Worm (Caenorhabditis elegans) whole organism, L4 larva: ENCODE data around the gene slc-25A10.
A peak's percentile ranks its signal among the peaks of the same experiment; 100 is the strongest.

Source experiments
- D1046.2 ChIP-seq: fragments of 200-800 bp; sonication (Bioruptor generic); IDR thresholded peaks from 2 replicates; pipeline ENCODE4 v1.3.6; 2022; ENCODE audit warnings: missing genetic modification characterization, missing compliant biosample characterization
- F10B5.3 ChIP-seq: sonication (generic microtip); optimal IDR thresholded peaks from 2 replicates; lab custom pipeline; 2016; ENCODE audit warnings: mild to moderate bottlenecking, missing genetic modification characterization, missing compliant biosample characterization
- F26F4.8 ChIP-seq: fragments of 200-800 bp; sonication (Bioruptor generic); conservative IDR thresholded peaks from 2 replicates; pipeline ENCODE4 v1.3.6; 2022; ENCODE audit warnings: missing genetic modification characterization, missing compliant biosample characterization
- F37D6.2 ChIP-seq: sonication (generic microtip); optimal IDR thresholded peaks from 2 replicates; lab custom pipeline; 2016; ENCODE audit warnings: mild to moderate bottlenecking, missing genetic modification characterization, missing compliant biosample characterization
- F44E2.7 ChIP-seq: fragments of 200-800 bp; sonication (Bioruptor generic); IDR thresholded peaks from 2 replicates; pipeline ENCODE4 v2.1.2; 2022; ENCODE audit warnings: missing genetic modification characterization, missing compliant biosample characterization
- F49E8.2 ChIP-seq: sonication (generic microtip); optimal IDR thresholded peaks from 2 replicates; lab custom pipeline; 2016; ENCODE audit warnings: missing compliant biosample characterization, mild to moderate bottlenecking, missing genetic modification characterization, borderline replicate concordance
- R02D3.7 ChIP-seq: fragments of 150-350 bp; sonication (generic microtip); optimal IDR thresholded peaks from 3 replicates; lab custom pipeline; 2014; ENCODE audit warnings: missing biosample characterization, missing genetic modification characterization
- Y105C5A.15 ChIP-seq: fragments of 200-800 bp; sonication (Bioruptor generic); IDR thresholded peaks from 2 replicates; pipeline ENCODE4 v1.3.6; 2022; ENCODE audit warnings: missing genetic modification characterization, missing compliant biosample characterization
- aha-1 ChIP-seq: fragments of 150-350 bp; peaks from one replicate; lab custom pipeline; 2014; ENCODE audit warnings: missing biosample characterization, missing genetic modification characterization
- ama-1 ChIP-seq: fragments of 150-350 bp; optimal IDR thresholded peaks from 2 replicates; lab custom pipeline; 2014; ENCODE audit warnings: inconsistent platforms, mixed read lengths
- arid-1 ChIP-seq: fragments of 200-800 bp; sonication (Bioruptor generic); conservative IDR thresholded peaks from 2 replicates; pipeline ENCODE4 v1.3.6; 2022; ENCODE audit warnings: missing genetic modification reagents, missing genetic modification characterization, missing compliant biosample characterization
- attf-4 ChIP-seq: sonication (generic microtip); optimal IDR thresholded peaks from 3 replicates; lab custom pipeline; 2017; ENCODE audit warnings: missing biosample characterization, missing genetic modification characterization
- ceh-20 ChIP-seq: fragments of 200-800 bp; sonication (Bioruptor generic); IDR thresholded peaks from 2 replicates; pipeline ENCODE4 v1.3.6; 2022; ENCODE audit warnings: missing genetic modification reagents, missing genetic modification characterization, missing compliant biosample characterization
- ceh-28 ChIP-seq: fragments of 150-350 bp; optimal IDR thresholded peaks from 2 replicates; lab custom pipeline; 2014; ENCODE audit warnings: missing biosample characterization, missing genetic modification reagents, missing genetic modification characterization
- ceh-44 ChIP-seq: fragments of 200-800 bp; sonication (Bioruptor generic); IDR thresholded peaks from 2 replicates; pipeline ENCODE4 v1.3.6; 2022; ENCODE audit warnings: missing genetic modification reagents, missing genetic modification characterization, missing compliant biosample characterization
- ceh-62 ChIP-seq: sonication (generic microtip); optimal IDR thresholded peaks from 2 replicates; lab custom pipeline; 2017; ENCODE audit warnings: missing biosample characterization, missing genetic modification characterization
- ceh-82 ChIP-seq: sonication (generic microtip); optimal IDR thresholded peaks from 2 replicates; lab custom pipeline; 2017; ENCODE audit warnings: missing biosample characterization, missing genetic modification characterization
- ces-1 ChIP-seq: fragments of 150-350 bp; sonication (generic microtip); optimal IDR thresholded peaks from 4 replicates; lab custom pipeline; 2014; ENCODE audit warnings: missing biosample characterization, missing genetic modification reagents, missing genetic modification characterization
- cey-2 ChIP-seq: sonication (generic microtip); optimal IDR thresholded peaks from 3 replicates; lab custom pipeline; 2017; ENCODE audit warnings: missing genetic modification characterization, mild to moderate bottlenecking, missing compliant biosample characterization, antibody characterized with exemption, borderline replicate concordance; ENCODE audit not compliant: insufficient read depth
- ctbp-1 ChIP-seq: fragments of 200-800 bp; sonication (Bioruptor generic); IDR thresholded peaks from 2 replicates; pipeline ENCODE4 v1.3.6; 2022; ENCODE audit warnings: missing genetic modification reagents, missing genetic modification characterization, missing compliant biosample characterization
- daf-16 ChIP-seq, 3 experiments: sonication (generic microtip); optimal IDR thresholded peaks; 2 replicates each; lab custom pipeline; 2016 to 2017; ENCODE audit warnings: missing genetic modification characterization in 3 of 3, missing genetic modification reagents in 3 of 3, mild to moderate bottlenecking in 2 of 3, missing compliant biosample characterization in 2 of 3, missing biosample characterization in 1 of 3, moderate library complexity in 1 of 3
- daf-19 ChIP-seq: fragments of 200-800 bp; sonication (Bioruptor generic); conservative IDR thresholded peaks from 2 replicates; pipeline ENCODE4 v1.3.6; 2022; ENCODE audit warnings: missing genetic modification characterization, missing compliant biosample characterization
- dve-1 ChIP-seq: sonication (generic microtip); optimal IDR thresholded peaks from 2 replicates; lab custom pipeline; 2017; ENCODE audit warnings: antibody characterized with exemption, mild to moderate bottlenecking, missing genetic modification characterization, missing compliant biosample characterization; ENCODE audit not compliant: insufficient read depth
- egl-27 ChIP-seq: sonication (generic microtip); optimal IDR thresholded peaks from 3 replicates; lab custom pipeline; 2017; ENCODE audit warnings: missing biosample characterization, missing genetic modification reagents, missing genetic modification characterization
- fos-1 ChIP-seq: fragments of 150-350 bp; optimal IDR thresholded peaks from 2 replicates; lab custom pipeline; 2014; ENCODE audit warnings: missing biosample characterization, missing genetic modification characterization
- gei-8 ChIP-seq: fragments of 200-800 bp; sonication (Bioruptor generic); optimal IDR thresholded peaks from 2 replicates; lab custom pipeline; 2018; ENCODE audit warnings: mild to moderate bottlenecking, missing genetic modification characterization, missing compliant biosample characterization
- hif-1 ChIP-seq, 2 experiments: sonication (generic microtip); optimal IDR thresholded peaks; 2 replicates each; lab custom pipeline; 2016 to 2017; ENCODE audit warnings: missing compliant biosample characterization in 2 of 2, missing genetic modification characterization in 2 of 2, missing genetic modification reagents in 2 of 2, missing genotype in 2 of 2, mild to moderate bottlenecking in 1 of 2
- jun-1 ChIP-seq: fragments of 150-350 bp; optimal IDR thresholded peaks from 2 replicates; lab custom pipeline; 2014; ENCODE audit warnings: missing biosample characterization, missing genetic modification reagents, missing genetic modification characterization
- lin-1 ChIP-seq: fragments of 200-800 bp; sonication (Bioruptor generic); IDR thresholded peaks from 2 replicates; pipeline ENCODE4 v1.3.6; 2022; ENCODE audit warnings: missing genetic modification reagents, missing genetic modification characterization, missing compliant biosample characterization
- lin-15B ChIP-seq: fragments of 150-350 bp; sonication (generic microtip); optimal IDR thresholded peaks from 3 replicates; lab custom pipeline; 2014; ENCODE audit warnings: missing biosample characterization, missing genetic modification characterization
- lin-29 ChIP-seq: fragments of 200-800 bp; sonication (Bioruptor generic); IDR thresholded peaks from 2 replicates; pipeline ENCODE4 v1.3.6; 2022; ENCODE audit warnings: missing genetic modification reagents, missing genetic modification characterization, missing compliant biosample characterization
- lin-38 ChIP-seq: fragments of 200-800 bp; sonication (Bioruptor generic); IDR thresholded peaks from 2 replicates; pipeline ENCODE4 v1.3.6; 2022; ENCODE audit warnings: missing genetic modification reagents, missing genetic modification characterization, missing compliant biosample characterization
- lin-39 ChIP-seq: fragments of 150-350 bp; optimal IDR thresholded peaks from 2 replicates; lab custom pipeline; 2014; ENCODE audit warnings: missing biosample characterization, missing genetic modification reagents, missing genetic modification characterization
- lsy-2 ChIP-seq, 2 experiments: fragments of 150-350 bp in 1 of 2; sonication (generic microtip) in 1 of 2; optimal IDR thresholded peaks; 2 replicates each; lab custom pipeline; 2014 to 2017; ENCODE audit warnings: missing biosample characterization in 2 of 2, missing genetic modification characterization in 2 of 2
- madf-5 ChIP-seq, 2 experiments: fragments of 200-800 bp; sonication (Bioruptor generic); IDR thresholded peaks; 2 replicates each; pipeline ENCODE4 v1.3.6; 2022; ENCODE audit warnings: missing compliant biosample characterization in 2 of 2, missing genetic modification characterization in 2 of 2
- madf-9 ChIP-seq: fragments of 200-800 bp; sonication (Bioruptor generic); conservative IDR thresholded peaks from 2 replicates; pipeline ENCODE4 v1.3.6; 2022; ENCODE audit warnings: missing genetic modification reagents, missing genetic modification characterization, missing compliant biosample characterization
- mxl-2 ChIP-seq: fragments of 200-800 bp; sonication (Bioruptor generic); conservative IDR thresholded peaks from 2 replicates; pipeline ENCODE4 v1.3.6; 2022; ENCODE audit warnings: missing genetic modification reagents, missing genetic modification characterization, missing compliant biosample characterization
- nhr-237 ChIP-seq: sonication (generic microtip); optimal IDR thresholded peaks from 2 replicates; lab custom pipeline; 2017; ENCODE audit warnings: missing biosample characterization, missing genetic modification characterization
- nhr-48 ChIP-seq: sonication (generic microtip); optimal IDR thresholded peaks from 2 replicates; lab custom pipeline; 2016; ENCODE audit warnings: mild to moderate bottlenecking, missing genetic modification characterization, missing compliant biosample characterization
- nhr-6 ChIP-seq: fragments of 150-350 bp; optimal IDR thresholded peaks from 2 replicates; lab custom pipeline; 2014; ENCODE audit warnings: missing biosample characterization, missing genetic modification characterization
- nhr-77 ChIP-seq: fragments of 150-350 bp; optimal IDR thresholded peaks from 2 replicates; lab custom pipeline; 2014; ENCODE audit warnings: missing biosample characterization, missing genetic modification characterization
- saeg-2 ChIP-seq: fragments of 200-800 bp; sonication (Bioruptor generic); IDR thresholded peaks from 2 replicates; pipeline ENCODE4 v1.3.6; 2022; ENCODE audit warnings: missing genetic modification reagents, missing genetic modification characterization, missing compliant biosample characterization
- set-16 ChIP-seq: fragments of 200-800 bp; sonication (Bioruptor generic); IDR thresholded peaks from 2 replicates; pipeline ENCODE4 v1.3.6; 2022; ENCODE audit warnings: missing genetic modification reagents, missing genetic modification characterization, missing compliant biosample characterization
- skn-1 ChIP-seq: fragments of 150-350 bp; optimal IDR thresholded peaks from 2 replicates; lab custom pipeline; 2014; ENCODE audit warnings: missing biosample characterization, missing genetic modification characterization
- snpc-1.2 ChIP-seq: fragments of 200-800 bp; sonication (Bioruptor generic); IDR thresholded peaks from 2 replicates; pipeline ENCODE4 v1.3.6; 2022; ENCODE audit warnings: missing genetic modification reagents, missing genetic modification characterization, missing compliant biosample characterization
- spr-1 ChIP-seq: sonication (generic microtip); optimal IDR thresholded peaks from 2 replicates; lab custom pipeline; 2016; ENCODE audit warnings: mild to moderate bottlenecking, missing genetic modification characterization, missing compliant biosample characterization
- unc-39 ChIP-seq: sonication (generic microtip); optimal IDR thresholded peaks from 2 replicates; lab custom pipeline; 2017; ENCODE audit warnings: missing biosample characterization, missing genetic modification characterization
- vab-7 ChIP-seq: fragments of 200-800 bp; sonication (Bioruptor generic); IDR thresholded peaks from 2 replicates; pipeline ENCODE4 v1.3.6; 2022; ENCODE audit warnings: missing genetic modification reagents, missing genetic modification characterization, missing compliant biosample characterization
- zag-1 ChIP-seq: fragments of 150-350 bp; optimal IDR thresholded peaks from 2 replicates; lab custom pipeline; 2014; ENCODE audit warnings: missing biosample characterization, missing genetic modification characterization
- zip-11 ChIP-seq: fragments of 200-800 bp; sonication (Bioruptor generic); IDR thresholded peaks from 2 replicates; pipeline ENCODE4 v1.3.6; 2022; ENCODE audit warnings: missing genetic modification characterization, missing compliant biosample characterization
- ztf-7 ChIP-seq: fragments of 150-350 bp; optimal IDR thresholded peaks from 2 replicates; lab custom pipeline; 2014; ENCODE audit warnings: missing biosample characterization, missing genetic modification characterization

slc-25A10 gene

DNA sequence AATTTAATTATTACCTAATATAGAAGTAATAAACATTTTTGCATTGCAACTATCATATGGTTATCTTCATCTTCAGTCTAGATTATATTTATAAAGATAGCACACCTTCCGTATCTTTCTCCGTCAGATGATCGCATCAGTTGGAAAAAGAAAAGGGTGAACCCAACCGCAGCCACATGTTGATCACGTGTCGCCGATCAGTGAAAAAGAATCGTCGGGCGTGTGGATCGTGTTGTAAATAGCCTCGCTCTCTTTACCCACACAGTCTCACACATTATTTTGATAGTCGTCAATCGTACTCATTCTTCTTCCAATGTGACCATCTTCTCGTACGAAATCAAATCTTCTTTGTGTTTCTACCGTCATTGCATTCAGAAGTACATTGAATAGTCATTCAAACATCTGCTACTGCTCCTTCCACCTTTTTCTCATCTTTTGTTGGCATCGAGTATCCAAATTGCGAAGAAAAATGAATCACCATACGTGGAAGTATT, 18.4 kb upstream of the slc-25A10 start (continued):
- peak; percentile 47; the same call in 1 of the 2 replicates for TF ChIP-seq ctbp-1 (GFP tag; lab: Robert Waterston, UW)
- peak; percentile 80 for TF ChIP-seq ztf-7 (tag; lab: Kevin White, UChicago)
- peak; percentile 69 for TF ChIP-seq madf-9 (GFP tag; lab: Robert Waterston, UW)
- TF ChIP-seq vab-7 (GFP tag; lab: Robert Waterston, UW): no peak
- TF ChIP-seq lin-1: peak; percentile 93
- TF ChIP-seq F10B5.3: peak; percentile 57
- TF ChIP-seq nhr-6 (tag; lab: Kevin White, UChicago): peak; percentile 70
- TF ChIP-seq R02D3.7 (tag; lab: Kevin White, UChicago): no peak
- peak; percentile 99 for TF ChIP-seq nhr-48 (tag; lab: Kevin White, UChicago)
- peak; percentile 91 for TF ChIP-seq saeg-2 (GFP tag; lab: Robert Waterston, UW)
- peak; percentile 51 for TF ChIP-seq nhr-237 (tag; lab: Kevin White, UChicago)
- no peak for TF ChIP-seq lin-39 (tag; lab: Kevin White, UChicago)
- TF ChIP-seq ceh-20 (GFP tag; lab: Robert Waterston, UW): peak; percentile 64
- TF ChIP-seq ces-1: no peak
- TF ChIP-seq F26F4.8 (GFP tag; lab: Robert Waterston, UW): no peak
- TF ChIP-seq unc-39: no peak
- TF ChIP-seq lin-15B (tag; lab: Kevin White, UChicago): no peak
- TF ChIP-seq ceh-62 (tag; lab: Kevin White, UChicago): no peak
- TF ChIP-seq aha-1: peak; percentile 99
- TF ChIP-seq lsy-2 (tag; optimal IDR thresholded peaks at IDR 0.05; lab: Kevin White, UChicago): peak; percentile 61 to 88
- TF ChIP-seq madf-5 (GFP tag; IDR thresholded peaks at IDR 0.05; lab: Robert Waterston, UW): 0 out of 4 replicates have a peak, but pooled peaks have one; percentile 1 to 53
- peak; percentile 98 for TF ChIP-seq mxl-2 (GFP tag; lab: Robert Waterston, UW)
- TF ChIP-seq zip-11: peak; percentile 45; the same call in 1 of the 2 replicates
- peak; percentile 63 for TF ChIP-seq lin-38 (GFP tag; lab: Robert Waterston, UW)
- TF ChIP-seq ceh-82 (tag; lab: Kevin White, UChicago): no peak
- no peak for TF ChIP-seq D1046.2
- TF ChIP-seq ceh-44 (GFP tag; lab: Robert Waterston, UW): no peak
- TF ChIP-seq hif-1 (tag; optimal IDR thresholded peaks at IDR 0.05; lab: Kevin White, UChicago): peak; percentile 64 to 81
- TF ChIP-seq snpc-1.2 (GFP tag; lab: Robert Waterston, UW): no peak
- peak; percentile 97 for TF ChIP-seq gei-8 (GFP tag; lab: Kevin White, UChicago)
- peak; percentile 61; the same call in 1 of the 2 replicates for TF ChIP-seq daf-19 (GFP tag; lab: Robert Waterston, UW)
- peak; percentile 98 for TF ChIP-seq dve-1 (tag; lab: Kevin White, UChicago)
- TF ChIP-seq Y105C5A.15 (GFP tag; lab: Robert Waterston, UW): 0 out of 2 replicates have a peak, but pooled peaks have one; percentile 5
- no peak for TF ChIP-seq skn-1 (tag; lab: Kevin White, UChicago)
- no peak for TF ChIP-seq F44E2.7 (GFP tag; lab: Robert Waterston, UW)
- no peak for TF ChIP-seq F49E8.2 (tag; lab: Kevin White, UChicago)
- peak; percentile 90 for TF ChIP-seq nhr-77 (tag; lab: Kevin White, UChicago)
- TF ChIP-seq jun-1 (tag; lab: Kevin White, UChicago): peak; percentile 68
- no peak for TF ChIP-seq ceh-28 (tag; lab: Kevin White, UChicago)
- TF ChIP-seq arid-1 (GFP tag; lab: Robert Waterston, UW): 0 out of 2 replicates have a peak, but pooled peaks have one; percentile 9
- TF ChIP-seq lin-29 (GFP tag; lab: Robert Waterston, UW): peak; percentile 81
- no peak for TF ChIP-seq attf-4 (tag; lab: Kevin White, UChicago)
- TF ChIP-seq set-16: peak; percentile 44; the same call in 1 of the 2 replicates
- peak; percentile 86 for TF ChIP-seq spr-1
- TF ChIP-seq fos-1 (tag; lab: Kevin White, UChicago): peak; percentile 76
- TF ChIP-seq zag-1 (tag; lab: Kevin White, UChicago): no peak
- peak; percentile 93 for TF ChIP-seq cey-2 (tag; lab: Kevin White, UChicago)
- peak; percentile 67 to 96 for TF ChIP-seq daf-16 (GFP tag; optimal IDR thresholded peaks at IDR 0.05; lab: Kevin White, UChicago)
- peak; percentile 98 for TF ChIP-seq daf-16 (tag; optimal IDR thresholded peaks at IDR 0.05; lab: Kevin White, UChicago)
- no peak for TF ChIP-seq egl-27 (tag; lab: Kevin White, UChicago)
- no peak for TF ChIP-seq F37D6.2 (tag; lab: Kevin White, UChicago)
- TF ChIP-seq ama-1 (lab: Kevin White, UChicago): peak; percentile 96
